Worm (Caenorhabditis elegans): ENCODE measurements around the gene F40F8.4.

Gene F40F8.4

DNA sequence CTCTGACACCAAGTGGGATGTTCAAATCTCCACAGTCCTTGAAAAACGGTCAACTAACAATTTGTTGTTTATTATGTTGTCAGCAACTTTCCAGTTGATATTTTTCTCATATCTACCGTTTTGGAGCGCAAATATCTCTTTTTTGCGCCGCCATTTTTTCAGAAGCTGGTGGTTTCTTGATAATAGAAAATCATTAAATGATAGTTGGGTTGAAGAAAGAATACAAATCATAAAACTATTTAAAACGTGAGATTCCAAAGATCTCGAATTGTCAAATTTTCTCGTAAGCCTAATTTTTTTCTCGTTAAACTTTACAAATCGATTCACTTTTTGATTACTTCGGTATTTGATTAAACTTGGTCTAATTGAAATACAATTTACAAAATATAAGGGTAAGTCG is 47.6 kb downstream of the F40F8.4 start, which contains the start of gene rpl-42:
TSS of gene rpl-42 (plus strand) at position 301 of the 400 bp plus-strand sequence.
- TF ChIP-seq F33H1.4 (GFP tag; IDR thresholded peaks at IDR 0.05) (no peak), ztf-22 (GFP tag; optimal IDR thresholded peaks at IDR 0.05) (no peak), snpc-1.3 (tag; optimal IDR thresholded peaks at IDR 0.05; ENCODE audit: insufficient read depth) (no peak), rpc-1 (optimal IDR thresholded peaks at IDR 0.05) (no peak), rpc-1 (tag; optimal IDR thresholded peaks at IDR 0.05) (no peak), snpc-1.1 (tag; optimal IDR thresholded peaks at IDR 0.05; ENCODE audit: insufficient read depth) (no peak), madf-8 (GFP tag; conservative IDR thresholded peaks at IDR 0.05) (no peak), lin-40 (tag; optimal IDR thresholded peaks at IDR 0.05) (no peak), lin-35 (GFP tag; optimal IDR thresholded peaks at IDR 0.05) (no peak), unc-130 (GFP tag; optimal IDR thresholded peaks at IDR 0.05) (no peak), ztf-18 (tag; optimal IDR thresholded peaks at IDR 0.05) (no peak), ceh-79 (tag; optimal IDR thresholded peaks at IDR 0.05) (no peak), let-526 (GFP tag; IDR thresholded peaks at IDR 0.05) (no peak), lin-54 (GFP tag; optimal IDR thresholded peaks at IDR 0.05) (no peak), snpc-3.4 (tag; optimal IDR thresholded peaks at IDR 0.05) (no peak), attf-5 (GFP tag; optimal IDR thresholded peaks at IDR 0.05) (no peak), Y53G8AR.9 (GFP tag; conservative IDR thresholded peaks at IDR 0.05) (no peak), B0336.3 (GFP tag; IDR thresholded peaks at IDR 0.05) (no peak), ccch-3 (GFP tag; optimal IDR thresholded peaks at IDR 0.05) (no peak), cebp-1 (GFP tag; IDR thresholded peaks at IDR 0.05) (no peak), cebp-1 (tag; optimal IDR thresholded peaks at IDR 0.05) (no peak), lsy-27 (tag; optimal IDR thresholded peaks at IDR 0.05; ENCODE audit: borderline replicate concordance, insufficient read depth) (no peak)

DNA sequence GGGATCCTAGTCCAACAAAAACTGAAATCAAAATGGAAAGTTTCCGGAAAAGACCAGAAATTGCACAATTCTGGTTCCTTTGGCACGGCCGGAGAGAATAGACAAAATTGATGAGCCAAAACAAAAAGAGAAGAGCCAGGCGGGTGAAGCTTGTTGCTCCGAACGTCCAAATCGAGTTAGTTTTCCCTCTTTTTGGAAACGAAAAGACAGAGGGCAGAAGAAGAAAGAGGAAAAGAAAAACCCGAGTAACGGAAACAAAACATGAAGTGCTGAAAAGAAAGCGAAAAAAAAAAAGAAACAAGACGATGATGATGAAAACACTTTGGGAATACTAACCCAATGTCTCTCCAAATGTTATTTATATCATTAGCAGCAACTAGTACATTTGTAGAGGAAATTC is 48.5 kb downstream of the F40F8.4 start:
- TF ChIP-seq T26A5.8 (tag; optimal IDR thresholded peaks at IDR 0.05) (no peak), K11D2.4 (GFP tag; IDR thresholded peaks at IDR 0.05) (no peak), nhr-179 (tag; optimal IDR thresholded peaks at IDR 0.05) (no peak), him-1 (tag; optimal IDR thresholded peaks at IDR 0.05) (no peak), egl-18 (GFP tag; IDR thresholded peaks at IDR 0.05) (no peak), egrh-3 (GFP tag; IDR thresholded peaks at IDR 0.05) (no peak), unc-62 (GFP tag; optimal IDR thresholded peaks at IDR 0.05) (no peak), B0261.1 (tag; optimal IDR thresholded peaks at IDR 0.05) (no peak), ztf-6 (GFP tag; IDR thresholded peaks at IDR 0.05) (no peak), dpff-1 (tag; optimal IDR thresholded peaks at IDR 0.05) (no peak), hmg-20 (GFP tag; IDR thresholded peaks at IDR 0.05) (no peak), mes-4 (tag; optimal IDR thresholded peaks at IDR 0.05) (no peak), F52B5.7 (tag; optimal IDR thresholded peaks at IDR 0.05) (no peak), sdz-38 (tag; optimal IDR thresholded peaks at IDR 0.05) (no peak), hrde-1 (tag; optimal IDR thresholded peaks at IDR 0.05; ENCODE audit: borderline replicate concordance) (no peak), somi-1 (GFP tag; optimal IDR thresholded peaks at IDR 0.05) (no peak), let-526 (GFP tag; IDR thresholded peaks at IDR 0.05) (no peak)
